Worm (Caenorhabditis elegans): Measurements from ENCODE around the gene rps-1.

DNA sequence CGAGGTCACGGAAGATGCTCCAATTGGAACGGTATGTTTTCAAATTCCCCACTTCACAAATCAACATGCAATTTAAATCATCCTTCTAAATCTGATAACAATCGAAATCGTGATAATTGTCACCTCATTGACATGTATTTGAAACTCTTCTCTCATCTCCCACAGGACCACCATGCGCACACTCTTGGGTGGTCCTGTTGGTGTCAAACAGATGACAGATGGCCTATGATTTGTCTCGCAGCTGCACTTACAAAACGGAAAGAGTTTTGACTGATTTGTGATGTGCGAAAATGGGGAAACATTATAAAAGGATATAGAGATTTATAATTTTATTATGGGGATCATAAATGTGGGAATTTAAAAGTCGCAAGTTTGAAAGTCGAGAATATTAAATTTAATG, 47.7 kb downstream of the rps-1 start:
- TF ChIP-seq ham-2 (GFP tag; optimal IDR thresholded peaks at IDR 0.05) (no peak), elt-3 (tag; optimal IDR thresholded peaks at IDR 0.05) (no peak), blmp-1 (tag; optimal IDR thresholded peaks at IDR 0.05) (no peak), pha-4 (tag; optimal IDR thresholded peaks at IDR 0.05) (no peak), sptf-1 (tag; optimal IDR thresholded peaks at IDR 0.05) (no peak), nhr-237 (tag; optimal IDR thresholded peaks at IDR 0.05) (no peak), mep-1 (tag; optimal IDR thresholded peaks at IDR 0.05) (no peak)
